Fruit fly (Drosophila melanogaster) whole organism, embryonic: ENCODE results near the gene CRIF.
A peak's percentile ranks its signal among the peaks of the same experiment; 100 is the strongest.

Source experiments
- Abd-B ChIP-seq: fragments of 200-800 bp; sonication (Bioruptor generic); optimal IDR thresholded peaks from 2 replicates; lab custom pipeline; 2018; ENCODE audit warnings: missing biosample characterization, mild to moderate bottlenecking, missing genetic modification characterization, moderate library complexity
- Atf-2 ChIP-seq: fragments of 200-800 bp; sonication (Bioruptor generic); optimal IDR thresholded peaks from 2 replicates; lab custom pipeline; 2016; ENCODE audit warnings: missing biosample characterization, missing genetic modification characterization
- Atf6 ChIP-seq: fragments of 200-800 bp; sonication (Bioruptor generic); IDR thresholded peaks from 2 replicates; pipeline ENCODE4 v1.3.6; 2022; ENCODE audit warnings: missing biosample characterization, missing genetic modification characterization
- BtbVII ChIP-seq: fragments of 200-800 bp; sonication (Bioruptor generic); optimal IDR thresholded peaks from 3 replicates; lab custom pipeline; 2017; ENCODE audit warnings: missing biosample characterization, mild to moderate bottlenecking, missing genetic modification characterization
- CG1024 ChIP-seq: fragments of 200-800 bp; sonication (Bioruptor generic); IDR thresholded peaks from 2 replicates; pipeline ENCODE4 v1.3.6; 2022; ENCODE audit warnings: missing biosample characterization, missing genetic modification characterization
- CG10431 ChIP-seq: fragments of 200-800 bp; sonication (Bioruptor generic); optimal IDR thresholded peaks from 3 replicates; lab custom pipeline; 2018; ENCODE audit warnings: missing biosample characterization, mild to moderate bottlenecking, missing genetic modification characterization
- CG11093 ChIP-seq: fragments of 200-800 bp; sonication (Bioruptor generic); IDR thresholded peaks from 3 replicates; pipeline ENCODE4 v1.3.6; 2022; ENCODE audit warnings: missing biosample characterization, missing genetic modification characterization
- CG11560 ChIP-seq: fragments of 200-800 bp; sonication (Bioruptor generic); IDR thresholded peaks from 3 replicates; pipeline ENCODE4 v1.3.6; 2022; ENCODE audit warnings: missing biosample characterization, missing genetic modification characterization
- CG16863 ChIP-seq: fragments of 200-800 bp; sonication (Bioruptor generic); optimal IDR thresholded peaks from 3 replicates; lab custom pipeline; 2016; ENCODE audit warnings: missing biosample characterization, missing genetic modification characterization
- CG17361 ChIP-seq: fragments of 200-800 bp; sonication (Bioruptor generic); IDR thresholded peaks from 3 replicates; pipeline ENCODE4 v1.3.6; 2022; ENCODE audit warnings: missing biosample characterization, missing genetic modification characterization
- CG17612 ChIP-seq: fragments of 200-800 bp; sonication (Bioruptor generic); IDR thresholded peaks from 2 replicates; pipeline ENCODE4 v1.3.6; 2022; ENCODE audit warnings: missing biosample characterization, missing genetic modification characterization
- CG17829 ChIP-seq: fragments of 200-800 bp; optimal IDR thresholded peaks from 2 replicates; lab custom pipeline; 2019; ENCODE audit warnings: missing biosample characterization, mild to moderate bottlenecking, missing genetic modification characterization, moderate library complexity
- CG18262 ChIP-seq: fragments of 200-800 bp; optimal IDR thresholded peaks from 3 replicates; lab custom pipeline; 2019; ENCODE audit warnings: missing biosample characterization, mild to moderate bottlenecking, missing genetic modification characterization, moderate library complexity
- CG2678 ChIP-seq: fragments of 200-800 bp; sonication (Bioruptor generic); optimal IDR thresholded peaks from 3 replicates; lab custom pipeline; 2019; ENCODE audit warnings: missing biosample characterization, mild to moderate bottlenecking, missing genetic modification characterization, moderate library complexity
- CG2875 ChIP-seq: fragments of 200-800 bp; sonication (Bioruptor generic); optimal IDR thresholded peaks from 2 replicates; lab custom pipeline; 2017; ENCODE audit warnings: missing biosample characterization, mild to moderate bottlenecking, missing genetic modification characterization, missing genetic modification reagents
- CG31365 ChIP-seq: fragments of 200-800 bp; sonication (Bioruptor generic); optimal IDR thresholded peaks from 2 replicates; lab custom pipeline; 2018; ENCODE audit warnings: missing biosample characterization, mild to moderate bottlenecking, missing genetic modification characterization
- CG6813 ChIP-seq: fragments of 200-800 bp; sonication (Bioruptor generic); optimal IDR thresholded peaks from 2 replicates; lab custom pipeline; 2017; ENCODE audit warnings: missing biosample characterization, missing genetic modification characterization, mild to moderate bottlenecking, moderate library complexity, missing genetic modification reagents
- CG8359 ChIP-seq: fragments of 200-800 bp; sonication (Bioruptor generic); optimal IDR thresholded peaks from 2 replicates; lab custom pipeline; 2017; ENCODE audit warnings: missing biosample characterization, mild to moderate bottlenecking, missing genetic modification characterization, borderline replicate concordance
- CHES-1-like ChIP-seq: fragments of 200-800 bp; sonication (Bioruptor generic); optimal IDR thresholded peaks from 2 replicates; lab custom pipeline; 2016; ENCODE audit warnings: missing biosample characterization, missing genetic modification characterization
- Camta ChIP-seq: fragments of 200-800 bp; sonication (Bioruptor generic); optimal IDR thresholded peaks from 2 replicates; lab custom pipeline; 2016; ENCODE audit warnings: missing biosample characterization, missing genetic modification characterization
- Deaf1 ChIP-seq: fragments of 200-800 bp; optimal IDR thresholded peaks from 3 replicates; lab custom pipeline; 2019; ENCODE audit warnings: missing biosample characterization, mild to moderate bottlenecking, missing genetic modification characterization, moderate library complexity
- Hmx ChIP-seq: fragments of 200-800 bp; sonication (Bioruptor generic); optimal IDR thresholded peaks from 2 replicates; lab custom pipeline; 2016; ENCODE audit warnings: missing biosample characterization, missing genetic modification characterization
- Med ChIP-seq: fragments of 200-800 bp; sonication (Bioruptor generic); peaks from one replicate; lab custom pipeline; 2016; ENCODE audit warnings: missing biosample characterization, missing genetic modification characterization, mild to moderate bottlenecking, inconsistent platforms, moderate library complexity
- NC2β ChIP-seq: fragments of 200-800 bp; sonication (Bioruptor generic); optimal IDR thresholded peaks from 2 replicates; lab custom pipeline; 2016; ENCODE audit warnings: missing biosample characterization, missing genetic modification characterization
- Opbp ChIP-seq: fragments of 200-800 bp; sonication (Bioruptor generic); IDR thresholded peaks from 3 replicates; pipeline ENCODE4 v1.3.6; 2022; ENCODE audit warnings: missing biosample characterization, missing genetic modification characterization; ENCODE audit not compliant: partially characterized antibody
- Poxn ChIP-seq: fragments of 200-800 bp; sonication (Bioruptor generic); IDR thresholded peaks from 2 replicates; pipeline ENCODE4 v1.3.6; 2022; ENCODE audit warnings: missing biosample characterization, missing genetic modification characterization
- Ptx1 ChIP-seq: fragments of 200-800 bp; sonication (Bioruptor generic); IDR thresholded peaks from 2 replicates; pipeline ENCODE4 v1.3.6; 2022; ENCODE audit warnings: missing biosample characterization, missing genetic modification characterization
- Rfx ChIP-seq: fragments of 200-800 bp; sonication (Bioruptor generic); IDR thresholded peaks from 2 replicates; pipeline ENCODE4 v1.3.6; 2022; ENCODE audit warnings: missing biosample characterization, missing genetic modification characterization
- Six4 ChIP-seq: fragments of 200-800 bp; sonication (Bioruptor generic); optimal IDR thresholded peaks from 2 replicates; lab custom pipeline; 2016; ENCODE audit warnings: missing biosample characterization, missing genetic modification characterization
- chinmo ChIP-seq: fragments of 200-800 bp; sonication (Bioruptor generic); IDR thresholded peaks from 4 replicates; pipeline ENCODE4 v1.3.6; 2022; ENCODE audit warnings: missing biosample characterization, missing genetic modification characterization; ENCODE audit not compliant: partially characterized antibody
- dimm ChIP-seq: fragments of 200-800 bp; sonication (Bioruptor generic); IDR thresholded peaks from 2 replicates; pipeline ENCODE4 v1.3.6; 2022; ENCODE audit warnings: missing biosample characterization, missing genetic modification characterization
- disco-r ChIP-seq: fragments of 200-800 bp; sonication (Bioruptor generic); optimal IDR thresholded peaks from 2 replicates; lab custom pipeline; 2016; ENCODE audit warnings: missing biosample characterization, missing genetic modification characterization
- dmrt11E ChIP-seq: fragments of 200-800 bp; sonication (Bioruptor generic); optimal IDR thresholded peaks from 3 replicates; lab custom pipeline; 2018; ENCODE audit warnings: missing biosample characterization, mild to moderate bottlenecking, missing genetic modification characterization, moderate library complexity
- eyg ChIP-seq: fragments of 200-800 bp; sonication (Bioruptor generic); optimal IDR thresholded peaks from 3 replicates; lab custom pipeline; 2016; ENCODE audit warnings: missing biosample characterization, missing genetic modification characterization
- knrl ChIP-seq: fragments of 200-800 bp; sonication (Bioruptor generic); IDR thresholded peaks from 3 replicates; pipeline ENCODE4 v1.3.6; 2022; ENCODE audit warnings: missing biosample characterization, missing genetic modification characterization; ENCODE audit not compliant: partially characterized antibody
- lov ChIP-seq, 2 experiments: fragments of 200-800 bp in 1 of 2; fragments of >200 bp in 1 of 2; sonication (Bioruptor generic) in 1 of 2; IDR thresholded peaks in 1 of 2; optimal IDR thresholded peaks in 1 of 2; 2 replicates in 1 of 2; 3 replicates in 1 of 2; pipeline versions ENCODE4 v1.3.6 to Lab custom; 2017 to 2022; ENCODE audit warnings: missing biosample characterization in 1 of 2, missing genetic modification characterization in 1 of 2
- mld ChIP-seq: fragments of 200-800 bp; sonication (Bioruptor generic); IDR thresholded peaks from 3 replicates; pipeline ENCODE4 v1.3.6; 2022; ENCODE audit warnings: missing biosample characterization, missing genetic modification characterization; ENCODE audit not compliant: partially characterized antibody
- org-1 ChIP-seq: fragments of 200-800 bp; sonication (Bioruptor generic); optimal IDR thresholded peaks from 2 replicates; lab custom pipeline; 2017; ENCODE audit warnings: missing biosample characterization, missing genetic modification characterization
- pan ChIP-seq, 4 experiments: fragments of >200 bp in 3 of 4; fragments of 200-800 bp in 1 of 4; sonication (Bioruptor generic) in 1 of 4; optimal IDR thresholded peaks in 3 of 4; IDR thresholded peaks in 1 of 4; 2 replicates each; pipeline versions ENCODE4 v1.3.6 to Lab custom; 2017 to 2022; ENCODE audit warnings: missing biosample characterization in 2 of 4, missing genetic modification characterization in 2 of 4, mixed read lengths in 1 of 4
- pfk ChIP-seq: fragments of 200-800 bp; sonication (Bioruptor generic); optimal IDR thresholded peaks from 2 replicates; lab custom pipeline; 2018; ENCODE audit warnings: missing biosample characterization, mild to moderate bottlenecking, missing genetic modification characterization, moderate library complexity
- salm ChIP-seq: fragments of 200-800 bp; sonication (Bioruptor generic); optimal IDR thresholded peaks from 2 replicates; lab custom pipeline; 2018; ENCODE audit warnings: missing biosample characterization, mild to moderate bottlenecking, missing genetic modification characterization
- seq ChIP-seq: fragments of 200-800 bp; sonication (Bioruptor generic); IDR thresholded peaks from 2 replicates; pipeline ENCODE4 v1.3.6; 2022; ENCODE audit warnings: missing biosample characterization, missing genetic modification characterization
- slp2 ChIP-seq: fragments of 200-800 bp; sonication (Bioruptor generic); optimal IDR thresholded peaks from 2 replicates; lab custom pipeline; 2016; ENCODE audit warnings: missing biosample characterization, missing genetic modification characterization
- stwl ChIP-seq: fragments of 200-800 bp; sonication (Bioruptor generic); optimal IDR thresholded peaks from 3 replicates; lab custom pipeline; 2018; ENCODE audit warnings: missing biosample characterization, mild to moderate bottlenecking, missing genetic modification characterization, moderate library complexity
- tgo ChIP-seq: fragments of 200-800 bp; sonication (Bioruptor generic); IDR thresholded peaks from 3 replicates; pipeline ENCODE4 v1.3.6; 2022; ENCODE audit warnings: missing biosample characterization, missing genetic modification characterization
- tio ChIP-seq: fragments of 200-800 bp; sonication (Bioruptor generic); optimal IDR thresholded peaks from 2 replicates; lab custom pipeline; 2017; ENCODE audit warnings: missing biosample characterization, missing genetic modification characterization, inconsistent platforms
- wor ChIP-seq: fragments of 200-800 bp; sonication (Bioruptor generic); IDR thresholded peaks from 2 replicates; pipeline ENCODE4 v1.3.6; 2022; ENCODE audit warnings: missing biosample characterization, missing genetic modification characterization
- zen2 ChIP-seq: fragments of 200-800 bp; sonication (Bioruptor generic); IDR thresholded peaks from 3 replicates; pipeline ENCODE4 v1.3.6; 2022; ENCODE audit warnings: missing biosample characterization, missing genetic modification characterization; ENCODE audit not compliant: partially characterized antibody
- zf30C ChIP-seq: fragments of 200-800 bp; sonication (Bioruptor generic); optimal IDR thresholded peaks from 3 replicates; lab custom pipeline; 2018; ENCODE audit warnings: missing biosample characterization, mild to moderate bottlenecking, missing genetic modification characterization

Gene CRIF

DNA sequence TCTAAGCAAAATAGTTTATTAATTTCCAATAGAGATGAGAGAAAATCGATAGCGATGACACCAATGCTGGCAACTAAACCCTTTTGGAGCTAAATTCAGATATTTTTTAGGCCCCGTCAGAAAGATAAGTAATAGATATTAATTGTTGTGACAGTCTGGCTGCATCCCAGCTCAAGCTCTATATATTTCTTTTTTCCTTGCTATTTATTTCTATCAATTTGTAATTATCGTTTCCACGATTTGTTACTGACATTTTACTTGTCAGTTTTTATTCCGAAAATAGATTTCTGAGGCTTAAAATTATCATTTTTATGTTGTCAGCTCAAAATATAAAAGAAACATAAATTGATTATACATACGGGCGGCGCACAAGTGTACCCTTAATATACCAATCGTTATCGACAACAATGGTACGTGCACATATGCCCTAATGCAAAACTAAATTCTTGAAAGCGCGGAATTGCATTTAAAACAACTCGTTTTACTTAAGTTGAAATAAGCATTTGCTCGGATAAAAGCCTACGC lies at the start of gene CRIF, which contains the start of gene SMC5 (continued):
- TF ChIP-seq seq (GFP tag; lab: Robert Waterston, UW) (no peak), CG11560 (peak; percentile 27; the same call in 1 of the 3 replicates), CG8359 (GFP tag; lab: Kevin White, UChicago) (no peak), Poxn (GFP tag; lab: Robert Waterston, UW) (no peak), Med (GFP tag; lab: Kevin White, UChicago) (peak; percentile 93), CG17361 (GFP tag; lab: Robert Waterston, UW) (peak; percentile 86), CG31365 (no peak), CG17829 (tag; lab: Kevin White, UChicago) (peak; percentile 67), Hmx (GFP tag; lab: Kevin White, UChicago) (peak; percentile 46), slp2 (GFP tag; lab: Kevin White, UChicago) (peak; percentile 68), Deaf1 (tag; lab: Kevin White, UChicago) (no peak), tio (GFP tag; lab: Kevin White, UChicago) (peak; percentile 58), eyg (peak; percentile 24), mld (GFP tag; lab: Robert Waterston, UW) (no peak), Abd-B (GFP tag; lab: Kevin White, UChicago) (peak; percentile 73), NC2β (peak; percentile 35), CG1024 (GFP tag; lab: Robert Waterston, UW) (no peak), pfk (GFP tag; lab: Kevin White, UChicago) (no peak), stwl (tag; lab: Kevin White, UChicago) (no peak), disco-r (peak; percentile 17), Atf6 (GFP tag; lab: Robert Waterston, UW) (peak; percentile 20; the same call in 1 of the 2 replicates), CG2875 (GFP tag; lab: Kevin White, UChicago) (no peak), wor (GFP tag; lab: Robert Waterston, UW) (no peak), CG11093 (no peak), salm (tag; lab: Kevin White, UChicago) (no peak), Camta (GFP tag; lab: Kevin White, UChicago) (peak; percentile 54), CG2678 (no peak), CHES-1-like (GFP tag; lab: Kevin White, UChicago) (peak; percentile 65), knrl (GFP tag; lab: Robert Waterston, UW) (peak; percentile 42; the same call in 1 of the 3 replicates), dimm (GFP tag; lab: Robert Waterston, UW) (no peak), BtbVII (GFP tag; lab: Kevin White, UChicago) (no peak), dmrt11E (tag; lab: Kevin White, UChicago) (peak; percentile 69), zf30C (no peak), CG17612 (no peak), Ptx1 (GFP tag; lab: Robert Waterston, UW) (peak; percentile 49), org-1 (GFP tag; lab: Kevin White, UChicago) (no peak), Atf-2 (peak; percentile 65), Six4 (GFP tag; lab: Kevin White, UChicago) (peak; percentile 51), pan (optimal IDR thresholded peaks at IDR 0.05; lab: Kevin White, UChicago) (no peak), pan (GFP tag; optimal IDR thresholded peaks at IDR 0.05 in 1 of 2, IDR thresholded peaks at IDR 0.05 in 1 of 2) (peak in 1 of 2 experiments; percentile 53), chinmo (no peak), CG10431 (GFP tag; lab: Kevin White, UChicago) (no peak), lov (optimal IDR thresholded peaks at IDR 0.05; lab: Kevin White, UChicago) (no peak), lov (GFP tag; IDR thresholded peaks at IDR 0.05; lab: Robert Waterston, UW) (no peak), CG6813 (GFP tag; lab: Kevin White, UChicago) (no peak), tgo (peak; percentile 59; the same call in 2 of the 3 replicates), Opbp (GFP tag; lab: Robert Waterston, UW) (no peak), Rfx (GFP tag; lab: Robert Waterston, UW) (peak; percentile 71), CG16863 (GFP tag; lab: Kevin White, UChicago) (peak; percentile 32), CG18262 (tag; lab: Kevin White, UChicago) (peak; percentile 70), zen2 (GFP tag; lab: Robert Waterston, UW) (no peak)
